Fruit fly (Drosophila melanogaster): Measurements from ENCODE around the gene CG42655.

The CG42655 gene

DNA sequence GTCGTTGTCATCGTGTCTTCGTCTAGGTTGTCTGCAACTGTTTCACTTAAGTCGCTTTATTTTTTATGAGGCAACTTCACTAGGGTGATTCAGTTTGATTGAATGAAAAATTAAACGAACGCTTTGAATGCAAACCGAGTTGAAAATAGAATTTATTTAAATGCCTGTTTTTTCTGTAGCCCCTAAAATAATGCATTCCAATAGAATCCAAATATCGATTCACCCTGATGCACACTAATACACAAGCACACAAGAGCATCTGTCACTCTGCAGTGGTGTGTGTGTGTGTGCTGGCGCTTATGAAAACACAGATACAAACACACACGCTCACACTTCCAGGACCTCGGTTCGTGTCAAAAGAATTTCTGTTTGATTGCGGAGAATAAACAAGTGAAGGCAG is 8.3 kb upstream of the CG42655 start (continued):
- TF ChIP-seq ro (GFP tag; IDR thresholded peaks at IDR 0.05): no peak
- no peak for TF ChIP-seq dmrt99B (tag; optimal IDR thresholded peaks at IDR 0.05)
- TF ChIP-seq cwo (GFP tag; optimal IDR thresholded peaks at IDR 0.05): peak; percentile 36
- TF ChIP-seq CG34376 (GFP tag; optimal IDR thresholded peaks at IDR 0.05): peak; percentile 28
- no peak for TF ChIP-seq Dbx (GFP tag; IDR thresholded peaks at IDR 0.05)
- TF ChIP-seq NfI (GFP tag; optimal IDR thresholded peaks at IDR 0.05): peak; percentile 50
- no peak for TF ChIP-seq CG30431 (GFP tag; optimal IDR thresholded peaks at IDR 0.05)
- TF ChIP-seq Oli (tag; optimal IDR thresholded peaks at IDR 0.05): no peak
- peak; percentile 35 for TF ChIP-seq CG9817 (tag; optimal IDR thresholded peaks at IDR 0.05)
- no peak for TF ChIP-seq bbx (GFP tag; IDR thresholded peaks at IDR 0.05; ENCODE audit: partially characterized antibody)
- peak; percentile 84 for TF ChIP-seq Med (GFP tag)
- no peak for TF ChIP-seq Spps (tag; optimal IDR thresholded peaks at IDR 0.05)
- TF ChIP-seq CG8281 (tag; optimal IDR thresholded peaks at IDR 0.05): no peak
- peak; percentile 13 for TF ChIP-seq CG12219 (GFP tag; optimal IDR thresholded peaks at IDR 0.05)
- no peak for TF ChIP-seq Gsc (GFP tag; IDR thresholded peaks at IDR 0.05)
- TF ChIP-seq sd (tag; optimal IDR thresholded peaks at IDR 0.05): no peak
- TF ChIP-seq BtbVII (GFP tag; optimal IDR thresholded peaks at IDR 0.05): no peak
- TF ChIP-seq lab (GFP tag; optimal IDR thresholded peaks at IDR 0.05): peak; percentile 56
- TF ChIP-seq usp (GFP tag; optimal IDR thresholded peaks at IDR 0.05): no peak
- no peak for TF ChIP-seq D19A (tag; optimal IDR thresholded peaks at IDR 0.05)
- TF ChIP-seq hkb (optimal IDR thresholded peaks at IDR 0.05): no peak
- peak; percentile 27; the same call in 1 of the 2 replicates for TF ChIP-seq hkb (GFP tag; IDR thresholded peaks at IDR 0.05)
- 0 out of 2 replicates have a peak, but pooled peaks have one; percentile 13 for TF ChIP-seq slbo (GFP tag; IDR thresholded peaks at IDR 0.05)
- no peak for TF ChIP-seq CG10543 (GFP tag; optimal IDR thresholded peaks at IDR 0.05)
- peak; percentile 36 for TF ChIP-seq Meics (GFP tag; optimal IDR thresholded peaks at IDR 0.05)
- peak; percentile 18 for TF ChIP-seq CG12659 (GFP tag; optimal IDR thresholded peaks at IDR 0.05)
- no peak for TF ChIP-seq salm (tag; optimal IDR thresholded peaks at IDR 0.05)
- peak; percentile 8 for TF ChIP-seq CG12299 (tag; optimal IDR thresholded peaks at IDR 0.05)
- TF ChIP-seq sisA (GFP tag; IDR thresholded peaks at IDR 0.05): no peak
- no peak for TF ChIP-seq Elba2 (GFP tag; optimal IDR thresholded peaks at IDR 0.05)
- TF ChIP-seq gt (GFP tag; IDR thresholded peaks at IDR 0.05): no peak
- peak in 1 of 2 experiments; percentile 52 for TF ChIP-seq Hr51 (GFP tag; optimal IDR thresholded peaks at IDR 0.05)
- TF ChIP-seq sug (tag; optimal IDR thresholded peaks at IDR 0.05): peak; percentile 17
- TF ChIP-seq Dad (GFP tag; optimal IDR thresholded peaks at IDR 0.05): no peak
- no peak for TF ChIP-seq corto (GFP tag; optimal IDR thresholded peaks at IDR 0.05)
- TF ChIP-seq CG17802 (tag; optimal IDR thresholded peaks at IDR 0.05): no peak
- TF ChIP-seq CG12769 (tag; optimal IDR thresholded peaks at IDR 0.05): peak; percentile 45
- TF ChIP-seq CG2889 (GFP tag; IDR thresholded peaks at IDR 0.05): no peak
- TF ChIP-seq sr (GFP tag; IDR thresholded peaks at IDR 0.05): no peak
- TF ChIP-seq CG2202 (tag; optimal IDR thresholded peaks at IDR 0.05): no peak
- TF ChIP-seq unc-4 (GFP tag; IDR thresholded peaks at IDR 0.05; ENCODE audit: partially characterized antibody): no peak
- no peak for TF ChIP-seq sens-2 (GFP tag; IDR thresholded peaks at IDR 0.05)
- TF ChIP-seq CG17328 (GFP tag; IDR thresholded peaks at IDR 0.05): no peak
- no peak for TF ChIP-seq run (tag; optimal IDR thresholded peaks at IDR 0.05)
- peak; percentile 46 for TF ChIP-seq CG13424 (tag; optimal IDR thresholded peaks at IDR 0.05)
- TF ChIP-seq CG5180 (GFP tag; optimal IDR thresholded peaks at IDR 0.05): no peak
- TF ChIP-seq nau (GFP tag; optimal IDR thresholded peaks at IDR 0.05): no peak
- TF ChIP-seq Vsx1 (GFP tag; optimal IDR thresholded peaks at IDR 0.05): no peak
- TF ChIP-seq gem (tag; optimal IDR thresholded peaks at IDR 0.05): peak; percentile 40
- no peak for TF ChIP-seq GATAe (GFP tag; conservative IDR thresholded peaks at IDR 0.05)
- no peak for TF ChIP-seq fu2 (GFP tag; optimal IDR thresholded peaks at IDR 0.05)
